Fruit fly (Drosophila melanogaster): Measurements from ENCODE around the gene Traf6.

The Traf6 gene

dm6 chrX:8193017-8193556, 35.9 kb upstream of the Traf6 start (continued):
- no peak for TF ChIP-seq hkb (optimal IDR thresholded peaks at IDR 0.05)
- TF ChIP-seq hkb (GFP tag; IDR thresholded peaks at IDR 0.05) = peak; percentile 48; the same call in 1 of the 2 replicates
- no peak for TF ChIP-seq E2f1 (GFP tag; IDR thresholded peaks at IDR 0.05)
- TF ChIP-seq sens (GFP tag) = peak; percentile 71
- no peak for TF ChIP-seq nerfin-1 (tag; optimal IDR thresholded peaks at IDR 0.05)
- no peak for TF ChIP-seq Side (GFP tag; optimal IDR thresholded peaks at IDR 0.05)
- TF ChIP-seq unpg (GFP tag; optimal IDR thresholded peaks at IDR 0.05) = no peak
- no peak for TF ChIP-seq CG3281 (GFP tag; optimal IDR thresholded peaks at IDR 0.05)
- no peak for TF ChIP-seq CG6689 (GFP tag; IDR thresholded peaks at IDR 0.05)
- TF ChIP-seq eyg (GFP tag; optimal IDR thresholded peaks at IDR 0.05) = peak; percentile 8
- TF ChIP-seq CG12155 (GFP tag; optimal IDR thresholded peaks at IDR 0.05) = no peak
- no peak for TF ChIP-seq ara (GFP tag; IDR thresholded peaks at IDR 0.05)
- peak; percentile 27; the same call in 1 of the 2 replicates for TF ChIP-seq Drgx (GFP tag; IDR thresholded peaks at IDR 0.05)
- peak; percentile 2 for TF ChIP-seq Nf-YC (tag; optimal IDR thresholded peaks at IDR 0.05)
- no peak for TF ChIP-seq ap (GFP tag; IDR thresholded peaks at IDR 0.05)
- TF ChIP-seq CG4820 (GFP tag; optimal IDR thresholded peaks at IDR 0.05) = no peak
- no peak for TF ChIP-seq H2.0 (GFP tag; IDR thresholded peaks at IDR 0.05)
- no peak for TF ChIP-seq Doc3 (GFP tag; IDR thresholded peaks at IDR 0.05; ENCODE audit: partially characterized antibody)
- no peak for TF ChIP-seq HHEX (GFP tag; optimal IDR thresholded peaks at IDR 0.05)
- TF ChIP-seq CG17361 (GFP tag; IDR thresholded peaks at IDR 0.05) = no peak
- TF ChIP-seq insv (GFP tag; optimal IDR thresholded peaks at IDR 0.05) = no peak
- TF ChIP-seq ERR (GFP tag; optimal IDR thresholded peaks at IDR 0.05) = peak; percentile 27
- TF ChIP-seq CG32772 (GFP tag; IDR thresholded peaks at IDR 0.05) = 0 out of 2 replicates have a peak, but pooled peaks have one; percentile 29
- peak; percentile 57; the same call in 1 of the 2 replicates for TF ChIP-seq CG5953 (GFP tag; IDR thresholded peaks at IDR 0.05)
- TF ChIP-seq disco-r (GFP tag; optimal IDR thresholded peaks at IDR 0.05) = no peak
- TF ChIP-seq CG11247 (GFP tag; IDR thresholded peaks at IDR 0.05) = no peak
- TF ChIP-seq sisA (GFP tag; IDR thresholded peaks at IDR 0.05) = no peak
- TF ChIP-seq CG34422 (GFP tag; IDR thresholded peaks at IDR 0.05) = peak; percentile 58; the same call in 1 of the 3 replicates
- TF ChIP-seq lbe (GFP tag; optimal IDR thresholded peaks at IDR 0.05) = no peak
- TF ChIP-seq vnd (GFP tag; IDR thresholded peaks at IDR 0.05; ENCODE audit: partially characterized antibody) = no peak
- no peak for TF ChIP-seq CG8089 (GFP tag; optimal IDR thresholded peaks at IDR 0.05)
- TF ChIP-seq Deaf1 (tag; optimal IDR thresholded peaks at IDR 0.05) = peak; percentile 54
- peak; percentile 39; the same call in 1 of the 2 replicates for TF ChIP-seq bbx (GFP tag; IDR thresholded peaks at IDR 0.05; ENCODE audit: partially characterized antibody)
- TF ChIP-seq org-1 (GFP tag; optimal IDR thresholded peaks at IDR 0.05) = no peak
- peak in 1 of 3 experiments; percentile 4 for TF ChIP-seq Stat92E (GFP tag; optimal IDR thresholded peaks at IDR 0.05)
- TF ChIP-seq Lhr (GFP tag; optimal IDR thresholded peaks at IDR 0.05) = no peak
- no peak for TF ChIP-seq dysf (GFP tag; IDR thresholded peaks at IDR 0.05)
- no peak for TF ChIP-seq CG10959 (GFP tag; IDR thresholded peaks at IDR 0.05)
- peak; percentile 20; the same call in 1 of the 2 replicates for TF ChIP-seq wdn (GFP tag; IDR thresholded peaks at IDR 0.05)
- TF ChIP-seq CTCF (GFP tag; optimal IDR thresholded peaks at IDR 0.05) = no peak
- peak; percentile 91 for TF ChIP-seq Sry-β (GFP tag; optimal IDR thresholded peaks at IDR 0.05)
- no peak for TF ChIP-seq CG10366 (GFP tag; IDR thresholded peaks at IDR 0.05)
- TF ChIP-seq CG17829 (tag; optimal IDR thresholded peaks at IDR 0.05) = no peak
- no peak for TF ChIP-seq CG6765 (GFP tag; optimal IDR thresholded peaks at IDR 0.05)
- TF ChIP-seq MTF-1 (GFP tag; optimal IDR thresholded peaks at IDR 0.05; ENCODE audit: borderline replicate concordance) = no peak
- TF ChIP-seq caup (GFP tag; optimal IDR thresholded peaks at IDR 0.05; ENCODE audit: severe bottlenecking) = no peak
- peak; percentile 51 for TF ChIP-seq CG13624 (GFP tag; optimal IDR thresholded peaks at IDR 0.05)
- TF ChIP-seq crol (GFP tag; IDR thresholded peaks at IDR 0.05) = no peak
- TF ChIP-seq pros (GFP tag; optimal IDR thresholded peaks at IDR 0.05) = no peak
- peak; percentile 43; the same call in 2 of the 3 replicates for TF ChIP-seq Aef1 (GFP tag; IDR thresholded peaks at IDR 0.05)
- no peak for TF ChIP-seq dmrt99B (tag; optimal IDR thresholded peaks at IDR 0.05)
- TF ChIP-seq Xbp1 (GFP tag; optimal IDR thresholded peaks at IDR 0.05) = peak; percentile 4

Measured in whole organism, embryonic.